Worm (Caenorhabditis elegans) whole organism, L4 larva: ENCODE results near the gene rnf-113.

ENCODE experiments used
- D1046.2 ChIP-seq: fragments of 200-800 bp; sonication (Bioruptor generic); IDR thresholded peaks from 2 replicates; pipeline ENCODE4 v1.3.6; 2022; ENCODE audit warnings: missing genetic modification characterization, missing compliant biosample characterization
- F26F4.8 ChIP-seq: fragments of 200-800 bp; sonication (Bioruptor generic); conservative IDR thresholded peaks from 2 replicates; pipeline ENCODE4 v1.3.6; 2022; ENCODE audit warnings: missing genetic modification characterization, missing compliant biosample characterization
- F37D6.2 ChIP-seq: sonication (generic microtip); optimal IDR thresholded peaks from 2 replicates; lab custom pipeline; 2016; ENCODE audit warnings: mild to moderate bottlenecking, missing genetic modification characterization, missing compliant biosample characterization
- T20F7.1 ChIP-seq: fragments of 200-800 bp; sonication (Bioruptor generic); optimal IDR thresholded peaks from 2 replicates; lab custom pipeline; 2018; ENCODE audit warnings: mild to moderate bottlenecking, missing genetic modification characterization, missing compliant biosample characterization
- T26A8.4 ChIP-seq: fragments of 200-800 bp; sonication (Bioruptor generic); IDR thresholded peaks from 2 replicates; pipeline ENCODE4 v1.3.6; 2022; ENCODE audit warnings: missing genetic modification characterization, missing compliant biosample characterization
- Y105C5A.15 ChIP-seq: fragments of 200-800 bp; sonication (Bioruptor generic); IDR thresholded peaks from 2 replicates; pipeline ENCODE4 v1.3.6; 2022; ENCODE audit warnings: missing genetic modification characterization, missing compliant biosample characterization
- Y48G9A.11 ChIP-seq: fragments of 200-800 bp; sonication (Bioruptor generic); IDR thresholded peaks from 2 replicates; pipeline ENCODE4 v1.3.6; 2022; ENCODE audit warnings: missing genetic modification reagents, missing genetic modification characterization, missing compliant biosample characterization
- Y75B8A.6 ChIP-seq: fragments of 200-800 bp; sonication (Bioruptor generic); IDR thresholded peaks from 2 replicates; pipeline ENCODE4 v1.3.6; 2022; ENCODE audit warnings: missing genetic modification reagents, missing genetic modification characterization, missing compliant biosample characterization
- ZK546.5 ChIP-seq, 2 experiments: sonication (generic microtip); optimal IDR thresholded peaks; 2 replicates each; lab custom pipeline; 2017; ENCODE audit warnings: missing biosample characterization in 2 of 2, missing genetic modification characterization in 2 of 2
- ama-1 ChIP-seq: fragments of 150-350 bp; optimal IDR thresholded peaks from 2 replicates; lab custom pipeline; 2014; ENCODE audit warnings: inconsistent platforms, mixed read lengths
- ceh-32 ChIP-seq: sonication (generic microtip); optimal IDR thresholded peaks from 2 replicates; lab custom pipeline; 2016; ENCODE audit warnings: mild to moderate bottlenecking, missing genetic modification characterization, missing compliant biosample characterization; ENCODE audit not compliant: poor library complexity
- ceh-44 ChIP-seq: fragments of 200-800 bp; sonication (Bioruptor generic); IDR thresholded peaks from 2 replicates; pipeline ENCODE4 v1.3.6; 2022; ENCODE audit warnings: missing genetic modification reagents, missing genetic modification characterization, missing compliant biosample characterization
- ces-1 ChIP-seq: fragments of 150-350 bp; sonication (generic microtip); optimal IDR thresholded peaks from 4 replicates; lab custom pipeline; 2014; ENCODE audit warnings: missing biosample characterization, missing genetic modification reagents, missing genetic modification characterization
- ctbp-1 ChIP-seq: fragments of 200-800 bp; sonication (Bioruptor generic); IDR thresholded peaks from 2 replicates; pipeline ENCODE4 v1.3.6; 2022; ENCODE audit warnings: missing genetic modification reagents, missing genetic modification characterization, missing compliant biosample characterization
- daf-19 ChIP-seq: fragments of 200-800 bp; sonication (Bioruptor generic); conservative IDR thresholded peaks from 2 replicates; pipeline ENCODE4 v1.3.6; 2022; ENCODE audit warnings: missing genetic modification characterization, missing compliant biosample characterization
- daf-8 ChIP-seq: fragments of 200-800 bp; sonication (Bioruptor generic); IDR thresholded peaks from 2 replicates; pipeline ENCODE4 v1.3.6; 2022; ENCODE audit warnings: missing genetic modification characterization, missing compliant biosample characterization
- dmd-6 ChIP-seq: fragments of 200-800 bp; sonication (Bioruptor generic); IDR thresholded peaks from 2 replicates; pipeline ENCODE4 v1.3.6; 2022; ENCODE audit warnings: missing genetic modification reagents, missing genetic modification characterization, missing compliant biosample characterization
- dmd-9 ChIP-seq: fragments of 200-800 bp; sonication (Bioruptor generic); IDR thresholded peaks from 2 replicates; pipeline ENCODE4 v1.3.6; 2022; ENCODE audit warnings: missing genetic modification reagents, missing genetic modification characterization, missing compliant biosample characterization
- dpl-1 ChIP-seq: fragments of 150-350 bp; optimal IDR thresholded peaks from 2 replicates; lab custom pipeline; 2014; ENCODE audit warnings: missing biosample characterization, missing genetic modification reagents, missing genetic modification characterization
- egl-43 ChIP-seq: fragments of 200-800 bp; sonication (Bioruptor generic); IDR thresholded peaks from 2 replicates; pipeline ENCODE4 v1.3.6; 2022; ENCODE audit warnings: missing genetic modification reagents, missing genetic modification characterization, missing compliant biosample characterization
- fos-1 ChIP-seq: fragments of 150-350 bp; optimal IDR thresholded peaks from 2 replicates; lab custom pipeline; 2014; ENCODE audit warnings: missing biosample characterization, missing genetic modification characterization
- hlh-30 ChIP-seq: sonication (generic microtip); optimal IDR thresholded peaks from 2 replicates; lab custom pipeline; 2017; ENCODE audit warnings: antibody characterized with exemption, mild to moderate bottlenecking, missing genetic modification characterization, missing compliant biosample characterization; ENCODE audit not compliant: insufficient read depth
- hmg-1.1 ChIP-seq: fragments of 200-800 bp; sonication (Bioruptor generic); IDR thresholded peaks from 2 replicates; pipeline ENCODE4 v1.3.6; 2022; ENCODE audit warnings: missing genetic modification reagents, missing genetic modification characterization, missing compliant biosample characterization
- lin-13 ChIP-seq: fragments of 150-350 bp; optimal IDR thresholded peaks from 2 replicates; lab custom pipeline; 2014; ENCODE audit warnings: missing biosample characterization, missing genetic modification reagents, missing genetic modification characterization
- lin-15B ChIP-seq: fragments of 150-350 bp; sonication (generic microtip); optimal IDR thresholded peaks from 3 replicates; lab custom pipeline; 2014; ENCODE audit warnings: missing biosample characterization, missing genetic modification characterization
- lin-38 ChIP-seq: fragments of 200-800 bp; sonication (Bioruptor generic); IDR thresholded peaks from 2 replicates; pipeline ENCODE4 v1.3.6; 2022; ENCODE audit warnings: missing genetic modification reagents, missing genetic modification characterization, missing compliant biosample characterization
- lin-39 ChIP-seq: fragments of 150-350 bp; optimal IDR thresholded peaks from 2 replicates; lab custom pipeline; 2014; ENCODE audit warnings: missing biosample characterization, missing genetic modification reagents, missing genetic modification characterization
- lir-3 ChIP-seq: sonication (generic microtip); optimal IDR thresholded peaks from 2 replicates; lab custom pipeline; 2016; ENCODE audit warnings: mild to moderate bottlenecking, missing genetic modification characterization, missing compliant biosample characterization
- madf-5 ChIP-seq, 2 experiments: fragments of 200-800 bp; sonication (Bioruptor generic); IDR thresholded peaks; 2 replicates each; pipeline ENCODE4 v1.3.6; 2022; ENCODE audit warnings: missing compliant biosample characterization in 2 of 2, missing genetic modification characterization in 2 of 2
- mdl-1 ChIP-seq, 2 experiments: fragments of 150-350 bp in 1 of 2; sonication (generic microtip) in 1 of 2; optimal IDR thresholded peaks; 2 replicates each; lab custom pipeline; 2014 to 2017; ENCODE audit warnings: missing biosample characterization in 2 of 2, missing genetic modification characterization in 2 of 2
- mep-1 ChIP-seq: fragments of 150-350 bp; sonication (generic microtip); optimal IDR thresholded peaks from 3 replicates; lab custom pipeline; 2014; ENCODE audit warnings: missing biosample characterization, missing genetic modification characterization
- nhr-11 ChIP-seq: fragments of 150-350 bp; optimal IDR thresholded peaks from 2 replicates; lab custom pipeline; 2014; ENCODE audit warnings: missing biosample characterization, missing genetic modification characterization
- nhr-237 ChIP-seq: sonication (generic microtip); optimal IDR thresholded peaks from 2 replicates; lab custom pipeline; 2017; ENCODE audit warnings: missing biosample characterization, missing genetic modification characterization
- nhr-25 ChIP-seq: sonication (generic microtip); optimal IDR thresholded peaks from 2 replicates; lab custom pipeline; 2017; ENCODE audit warnings: missing genetic modification characterization, mild to moderate bottlenecking, missing compliant biosample characterization, antibody characterized with exemption, moderate library complexity, borderline replicate concordance; ENCODE audit not compliant: insufficient read depth
- nhr-6 ChIP-seq: fragments of 150-350 bp; optimal IDR thresholded peaks from 2 replicates; lab custom pipeline; 2014; ENCODE audit warnings: missing biosample characterization, missing genetic modification characterization
- nhr-77 ChIP-seq: fragments of 150-350 bp; optimal IDR thresholded peaks from 2 replicates; lab custom pipeline; 2014; ENCODE audit warnings: missing biosample characterization, missing genetic modification characterization
- pqm-1 ChIP-seq: sonication (generic microtip); optimal IDR thresholded peaks from 2 replicates; lab custom pipeline; 2017; ENCODE audit warnings: missing biosample characterization, missing genetic modification characterization
- rbr-2 ChIP-seq: sonication (generic microtip); optimal IDR thresholded peaks from 2 replicates; lab custom pipeline; 2016; ENCODE audit warnings: missing genotype, missing genetic modification characterization, missing compliant biosample characterization
- sdz-12 ChIP-seq: fragments of 200-800 bp; sonication (Bioruptor generic); optimal IDR thresholded peaks from 2 replicates; lab custom pipeline; 2018; ENCODE audit warnings: mild to moderate bottlenecking, missing genetic modification characterization, missing compliant biosample characterization
- snpc-4 ChIP-seq: fragments of 150-350 bp; optimal IDR thresholded peaks from 2 replicates; lab custom pipeline; 2014; ENCODE audit warnings: missing biosample characterization, missing genetic modification characterization
- spr-1 ChIP-seq: sonication (generic microtip); optimal IDR thresholded peaks from 2 replicates; lab custom pipeline; 2016; ENCODE audit warnings: mild to moderate bottlenecking, missing genetic modification characterization, missing compliant biosample characterization
- tra-1 ChIP-seq: fragments of 200-800 bp; sonication (Bioruptor generic); IDR thresholded peaks from 2 replicates; pipeline ENCODE4 v1.3.6; 2022; ENCODE audit warnings: missing genetic modification reagents, missing genetic modification characterization, missing compliant biosample characterization
- unc-130 ChIP-seq: sonication (generic microtip); optimal IDR thresholded peaks from 2 replicates; lab custom pipeline; 2016; ENCODE audit warnings: missing genetic modification reagents, missing genetic modification characterization, missing compliant biosample characterization
- unc-62 ChIP-seq, 3 experiments: fragments of 150-350 bp in 1 of 3; sonication (generic microtip); optimal IDR thresholded peaks in 2 of 3; peaks in 1 of 3; 1 replicate in 1 of 3; 2 replicates in 2 of 3; lab custom pipeline; 2014 to 2017; ENCODE audit warnings: missing biosample characterization in 3 of 3, missing genetic modification characterization in 3 of 3, missing genetic modification reagents in 3 of 3, missing genotype in 1 of 3
- vab-7 ChIP-seq: fragments of 200-800 bp; sonication (Bioruptor generic); IDR thresholded peaks from 2 replicates; pipeline ENCODE4 v1.3.6; 2022; ENCODE audit warnings: missing genetic modification reagents, missing genetic modification characterization, missing compliant biosample characterization
- zfp-2 ChIP-seq: sonication (generic microtip); optimal IDR thresholded peaks from 2 replicates; lab custom pipeline; 2016; ENCODE audit warnings: mild to moderate bottlenecking, missing genetic modification characterization, missing compliant biosample characterization
- zfp-3 ChIP-seq: fragments of 200-800 bp; sonication (Bioruptor generic); conservative IDR thresholded peaks from 2 replicates; pipeline ENCODE4 v1.3.6; 2022; ENCODE audit warnings: missing genetic modification reagents, missing genetic modification characterization, missing compliant biosample characterization
- zip-2 ChIP-seq: fragments of 150-350 bp; optimal IDR thresholded peaks from 2 replicates; lab custom pipeline; 2014; ENCODE audit warnings: missing biosample characterization, missing genetic modification characterization
- ztf-11 ChIP-seq: fragments of 150-350 bp; optimal IDR thresholded peaks from 2 replicates; lab custom pipeline; 2014; ENCODE audit warnings: missing biosample characterization, missing genetic modification characterization

rnf-113 gene

ce11 chrIII:10747620-10748479 is 9.6 kb downstream of the rnf-113 start, which contains the start of the genes ran-1 and dkc-1:
Gene ran-1 (minus strand): TSS chrIII:10747728.
Gene dkc-1 (plus strand): TSS chrIII:10748429.
- no peak; the same call in 1 of the 2 replicates for TF ChIP-seq T26A8.4
- peak; percentile 87 for TF ChIP-seq dpl-1 (GFP tag; lab: Kevin White, UChicago)
- TF ChIP-seq dmd-6 (GFP tag; lab: Robert Waterston, UW), result peak; percentile 58
- peak; percentile 79 for TF ChIP-seq mep-1 (tag; lab: Kevin White, UChicago)
- TF ChIP-seq nhr-237 (tag; lab: Kevin White, UChicago), result no peak
- no peak for TF ChIP-seq egl-43 (GFP tag; lab: Robert Waterston, UW)
- TF ChIP-seq ceh-44 (GFP tag; lab: Robert Waterston, UW), result 0 out of 2 replicates have a peak, but pooled peaks have one; percentile 49
- peak; percentile 73 for TF ChIP-seq rbr-2 (tag; lab: Kevin White, UChicago)
- no peak for TF ChIP-seq sdz-12 (GFP tag; lab: Kevin White, UChicago)
- peak; percentile 87 for TF ChIP-seq lin-13 (GFP tag; lab: Kevin White, UChicago)
- TF ChIP-seq lin-39 (tag; lab: Kevin White, UChicago), result no peak
- TF ChIP-seq ces-1 (GFP tag; lab: Kevin White, UChicago), result no peak
- no peak for TF ChIP-seq ZK546.5 (tag; optimal IDR thresholded peaks at IDR 0.05; lab: Kevin White, UChicago)
- peak; percentile 67 for TF ChIP-seq Y48G9A.11 (GFP tag; lab: Robert Waterston, UW)
- TF ChIP-seq tra-1 (GFP tag; lab: Robert Waterston, UW), result no peak
- peak; percentile 86 for TF ChIP-seq lin-38 (GFP tag; lab: Robert Waterston, UW)
- no peak for TF ChIP-seq ctbp-1
- TF ChIP-seq spr-1, result no peak
- TF ChIP-seq nhr-25, result peak; percentile 13
- peak; percentile 59; the same call in 1 of the 2 replicates for TF ChIP-seq dmd-9 (GFP tag; lab: Robert Waterston, UW)
- TF ChIP-seq zip-2 (tag; lab: Kevin White, UChicago), result no peak
- no peak for TF ChIP-seq daf-19 (GFP tag; lab: Robert Waterston, UW)
- TF ChIP-seq Y105C5A.15 (GFP tag; lab: Robert Waterston, UW), result no peak
- no peak for TF ChIP-seq zfp-2 (tag; lab: Kevin White, UChicago)
- TF ChIP-seq ama-1 (lab: Kevin White, UChicago), result peak; percentile 27
- no peak for TF ChIP-seq lir-3
- peak in 1 of 2 experiments; percentile 65 for TF ChIP-seq unc-62 (GFP tag; optimal IDR thresholded peaks at IDR 0.05 in 1 of 2; lab: Kevin White, UChicago)
- no peak for TF ChIP-seq unc-62 (tag; optimal IDR thresholded peaks at IDR 0.05; lab: Kevin White, UChicago)
- TF ChIP-seq pqm-1 (tag; lab: Kevin White, UChicago), result no peak
- TF ChIP-seq snpc-4 (tag; lab: Kevin White, UChicago), result no peak
- no peak for TF ChIP-seq ztf-11 (tag; lab: Kevin White, UChicago)
- TF ChIP-seq nhr-6 (tag; lab: Kevin White, UChicago), result peak; percentile 33
- peak; percentile 68 for TF ChIP-seq nhr-11
- TF ChIP-seq vab-7 (GFP tag; lab: Robert Waterston, UW), result peak; percentile 68
- no peak for TF ChIP-seq madf-5 (GFP tag; IDR thresholded peaks at IDR 0.05; lab: Robert Waterston, UW)
- no peak for TF ChIP-seq Y75B8A.6 (GFP tag; lab: Robert Waterston, UW)
- no peak for TF ChIP-seq daf-8 (GFP tag; lab: Robert Waterston, UW)
- TF ChIP-seq F37D6.2 (tag; lab: Kevin White, UChicago), result peak; percentile 15
- peak; percentile 79 for TF ChIP-seq hmg-1.1 (GFP tag; lab: Robert Waterston, UW)
- TF ChIP-seq ceh-32 (tag; lab: Kevin White, UChicago), result no peak
- TF ChIP-seq nhr-77 (tag; lab: Kevin White, UChicago), result no peak
- TF ChIP-seq fos-1 (tag; lab: Kevin White, UChicago), result no peak
- TF ChIP-seq F26F4.8, result no peak
- TF ChIP-seq unc-130 (GFP tag; lab: Kevin White, UChicago), result peak; percentile 86
- TF ChIP-seq zfp-3 (GFP tag; lab: Robert Waterston, UW), result no peak
- peak; percentile 66 for TF ChIP-seq hlh-30 (tag; lab: Kevin White, UChicago)
- TF ChIP-seq lin-15B, result no peak
- TF ChIP-seq mdl-1 (tag; optimal IDR thresholded peaks at IDR 0.05; lab: Kevin White, UChicago), result peak in 1 of 2 experiments; percentile 45
- TF ChIP-seq T20F7.1 (GFP tag; lab: Kevin White, UChicago), result no peak
- TF ChIP-seq D1046.2 (GFP tag; lab: Robert Waterston, UW), result no peak; the same call in 1 of the 2 replicates
